Worm (Caenorhabditis elegans): ENCODE results near the gene nhr-99.

nhr-99 gene

DNA sequence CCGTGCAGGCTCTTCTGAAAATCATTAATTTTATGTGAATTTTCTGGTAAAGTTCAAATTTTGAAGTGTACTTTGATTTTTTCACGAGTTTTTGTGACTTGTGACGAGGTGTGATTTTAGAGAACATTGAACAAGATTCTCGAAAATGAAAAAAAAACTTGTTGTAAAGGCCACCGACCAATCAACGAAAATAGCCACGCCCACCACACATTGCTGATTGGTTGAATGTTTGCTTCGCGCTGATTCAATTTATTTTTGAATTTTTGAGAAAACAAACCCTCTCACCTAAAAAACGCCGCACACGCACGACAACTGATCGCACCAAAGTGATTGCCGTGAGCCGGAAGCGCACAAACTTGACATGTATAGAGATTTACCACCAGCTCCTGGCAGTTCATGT is 8.3 kb downstream of the nhr-99 start:
- TF ChIP-seq C16A3.4 (tag; optimal IDR thresholded peaks at IDR 0.05) (no peak), alr-1 (tag; optimal IDR thresholded peaks at IDR 0.05; ENCODE audit: borderline replicate concordance) (no peak), dsc-1 (tag; optimal IDR thresholded peaks at IDR 0.05) (no peak)

DNA sequence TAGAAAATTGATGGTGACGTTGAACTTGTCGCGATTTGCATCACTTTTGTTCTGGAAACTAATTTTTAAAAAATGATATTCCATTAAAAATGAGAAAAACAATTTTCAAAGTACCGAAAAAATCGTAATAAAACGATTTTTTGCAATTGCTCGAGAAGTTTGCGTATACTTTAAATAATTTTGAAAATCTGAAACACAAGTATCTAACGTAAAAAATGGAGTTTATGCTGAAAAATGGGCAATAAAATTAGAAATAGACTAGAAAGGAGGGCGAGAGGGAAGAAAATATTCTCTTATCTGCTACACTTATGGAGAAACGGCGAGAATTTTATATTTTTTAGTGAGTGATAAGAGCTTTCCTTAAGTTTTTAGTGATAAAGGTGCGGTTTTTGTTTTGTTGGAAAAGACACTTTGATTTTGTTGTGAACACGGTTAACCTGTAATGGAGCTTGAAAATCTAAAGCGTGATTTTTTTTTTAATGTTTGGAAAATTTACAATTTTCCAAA is 8.8 kb downstream of the nhr-99 start, which contains the start of gene nhr-130:
nhr-130 (minus strand) TSS at position 51 of the 507 bp plus-strand sequence.
- TF ChIP-seq tlp-1 (tag; optimal IDR thresholded peaks at IDR 0.05) (peak; percentile 28), lin-14 (GFP tag; optimal IDR thresholded peaks at IDR 0.05) (peak; percentile 12), ama-1 (optimal IDR thresholded peaks at IDR 0.05) (no peak), F16B12.6 (tag; optimal IDR thresholded peaks at IDR 0.05) (no peak), isw-1 (GFP tag; IDR thresholded peaks at IDR 0.05) (no peak), hlh-17 (GFP tag; optimal IDR thresholded peaks at IDR 0.05; ENCODE audit: borderline replicate concordance) (no peak), ztf-11 (tag; optimal IDR thresholded peaks at IDR 0.05) (no peak), hlh-4 (tag; optimal IDR thresholded peaks at IDR 0.05) (no peak), elt-2 (tag; optimal IDR thresholded peaks at IDR 0.05) (peak; percentile 78), pax-3 (tag; optimal IDR thresholded peaks at IDR 0.05) (no peak), mep-1 (tag; optimal IDR thresholded peaks at IDR 0.05) (no peak), nhr-19 (GFP tag; conservative IDR thresholded peaks at IDR 0.05) (no peak), nhr-12 (tag; optimal IDR thresholded peaks at IDR 0.05) (no peak), mef-2 (tag; optimal IDR thresholded peaks at IDR 0.05) (no peak), nhr-20 (tag; optimal IDR thresholded peaks at IDR 0.05) (peak; percentile 30)

- TF ChIP-seq snu-23 (GFP tag; optimal IDR thresholded peaks at IDR 0.05), result peak; percentile 18
- peak; percentile 86 for TF ChIP-seq snpc-4 (tag; optimal IDR thresholded peaks at IDR 0.05)
- peak; percentile 42 for TF ChIP-seq elt-2 (tag; optimal IDR thresholded peaks at IDR 0.05)
- peak in 1 of 2 experiments; percentile 3 for TF ChIP-seq lsy-2 (tag; optimal IDR thresholded peaks at IDR 0.05)
- TF ChIP-seq nhr-90 (tag; optimal IDR thresholded peaks at IDR 0.05; ENCODE audit: poor library complexity), result peak; percentile 10
- peak; percentile 63 for TF ChIP-seq nhr-85 (tag)
- TF ChIP-seq sptf-1 (tag; optimal IDR thresholded peaks at IDR 0.05), result no peak
- TF ChIP-seq unc-62 (GFP tag; optimal IDR thresholded peaks at IDR 0.05), result no peak
- no peak for TF ChIP-seq efl-1 (optimal IDR thresholded peaks at IDR 0.05)
- peak in 1 of 2 experiments; percentile 71 for TF ChIP-seq efl-1 (GFP tag; optimal IDR thresholded peaks at IDR 0.05 in 1 of 2)
- peak; percentile 73 for TF ChIP-seq lin-14 (GFP tag; optimal IDR thresholded peaks at IDR 0.05)
- no peak for TF ChIP-seq sup-37 (GFP tag; optimal IDR thresholded peaks at IDR 0.05)
- TF ChIP-seq zip-4 (GFP tag; optimal IDR thresholded peaks at IDR 0.05), result no peak
- no peak for TF ChIP-seq fos-1 (tag; optimal IDR thresholded peaks at IDR 0.05)
- TF ChIP-seq tbx-2 (tag; optimal IDR thresholded peaks at IDR 0.05), result peak; percentile 9
- no peak for TF ChIP-seq dpl-1 (GFP tag; optimal IDR thresholded peaks at IDR 0.05)
- TF ChIP-seq lin-35 (GFP tag; optimal IDR thresholded peaks at IDR 0.05), result peak in 1 of 2 experiments; percentile 53
- TF ChIP-seq nhr-71 (tag; optimal IDR thresholded peaks at IDR 0.05), result peak; percentile 36
- peak; percentile 55 for TF ChIP-seq nhr-20 (tag; optimal IDR thresholded peaks at IDR 0.05)
- TF ChIP-seq nhr-77 (tag; optimal IDR thresholded peaks at IDR 0.05), result peak; percentile 57
Observed at ce11 chrV:484285-484890, 9.8 kb downstream of the nhr-99 start, which contains the start of gene nhr-212. TSS of gene nhr-212 (plus strand) at chrV:484857.

DNA sequence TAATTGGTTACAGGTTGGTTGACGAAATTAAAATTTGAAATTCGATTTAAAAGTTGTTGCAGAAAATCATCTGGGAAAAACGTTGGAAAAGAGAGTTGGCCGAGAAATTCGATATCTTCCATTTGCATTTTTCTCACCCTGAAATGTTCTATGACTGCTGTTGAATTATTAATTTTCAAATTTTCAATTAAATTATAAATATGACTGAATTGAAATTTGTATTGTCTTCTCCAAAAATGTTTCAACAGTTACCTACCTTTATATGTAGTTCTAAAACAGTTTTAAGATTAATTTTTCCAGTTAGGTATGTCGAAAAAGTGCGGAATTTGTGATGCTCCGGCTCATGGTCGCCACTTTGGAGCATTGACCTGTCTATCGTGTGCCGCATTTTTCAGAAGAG is 12.1 kb downstream of the nhr-99 start, which contains the start of gene nhr-211:
nhr-211 (plus strand) TSS at position 301 of the 400 bp plus-strand sequence.
- TF ChIP-seq mab-9 (GFP tag; IDR thresholded peaks at IDR 0.05) (no peak), mef-2 (tag; optimal IDR thresholded peaks at IDR 0.05) (no peak), nhr-237 (tag; optimal IDR thresholded peaks at IDR 0.05) (no peak), nhr-28 (tag; optimal IDR thresholded peaks at IDR 0.05) (no peak), nhr-20 (tag; optimal IDR thresholded peaks at IDR 0.05) (no peak), fos-1 (tag; optimal IDR thresholded peaks at IDR 0.05) (no peak), aha-1 (tag; optimal IDR thresholded peaks at IDR 0.05) (no peak), efl-3 (GFP tag; optimal IDR thresholded peaks at IDR 0.05) (no peak), rnt-1 (tag; optimal IDR thresholded peaks at IDR 0.05) (no peak), ceh-90 (tag; optimal IDR thresholded peaks at IDR 0.05) (no peak), tlp-1 (tag; optimal IDR thresholded peaks at IDR 0.05) (no peak), nhr-90 (tag; optimal IDR thresholded peaks at IDR 0.05; ENCODE audit: poor library complexity) (no peak), lin-13 (GFP tag; optimal IDR thresholded peaks at IDR 0.05) (no peak), egl-13 (tag; optimal IDR thresholded peaks at IDR 0.05) (no peak), pqm-1 (tag; optimal IDR thresholded peaks at IDR 0.05) (no peak), dpl-1 (GFP tag; optimal IDR thresholded peaks at IDR 0.05) (no peak), unc-86 (tag; optimal IDR thresholded peaks at IDR 0.05) (no peak)

Measured in whole organism, L1 larva.